Fruit fly (Drosophila melanogaster): ENCODE results near the gene RpS13.

DNA sequence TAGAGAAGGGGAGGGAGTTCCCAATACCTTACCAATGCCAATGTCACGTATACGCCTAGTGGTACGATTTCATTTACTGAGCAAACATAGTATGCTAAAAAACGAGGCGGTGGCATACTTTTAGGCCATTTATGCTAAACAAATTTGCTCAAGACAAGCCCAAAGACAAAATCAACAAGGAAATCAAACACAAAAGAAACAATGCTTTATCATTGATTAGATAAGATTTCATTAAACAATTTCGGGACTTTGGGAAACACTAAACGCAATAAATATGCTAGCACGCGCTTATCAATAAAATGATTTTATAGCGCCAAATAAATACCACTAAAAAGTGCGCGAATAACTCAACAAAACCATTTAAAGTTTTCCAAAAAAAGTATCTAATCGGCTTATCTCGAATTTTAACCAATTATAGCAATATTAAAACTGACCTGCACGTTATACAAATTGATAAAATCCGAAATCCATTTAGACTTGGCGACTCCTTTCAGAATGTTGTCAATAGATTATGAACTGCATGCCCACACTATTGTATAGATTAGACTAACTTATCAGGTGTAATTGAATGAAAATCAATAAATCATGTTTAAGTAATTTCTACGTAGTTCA lies 13.8 kb downstream of the RpS13 start:
- TF ChIP-seq Blimp-1 (GFP tag; optimal IDR thresholded peaks at IDR 0.05) = no peak
- no peak for TF ChIP-seq Hr39 (GFP tag; optimal IDR thresholded peaks at IDR 0.05)

Measured in whole organism, prepupa.